Worm (Caenorhabditis elegans) whole organism, L2 larva: Measurements from ENCODE around the gene Y105C5B.11.

Experiments
- C34F6.9 ChIP-seq: fragments of 150-350 bp; optimal IDR thresholded peaks from 2 replicates; lab custom pipeline; 2014; ENCODE audit warnings: missing biosample characterization, missing genetic modification characterization
- aly-2 ChIP-seq: fragments of 150-350 bp; optimal IDR thresholded peaks from 2 replicates; lab custom pipeline; 2014; ENCODE audit warnings: missing biosample characterization, missing genetic modification characterization
- ama-1 ChIP-seq: fragments of 150-350 bp; optimal IDR thresholded peaks from 2 replicates; lab custom pipeline; 2018; ENCODE audit warnings: inconsistent platforms
- ceh-82 ChIP-seq: fragments of 150-350 bp; optimal IDR thresholded peaks from 2 replicates; lab custom pipeline; 2014; ENCODE audit warnings: missing biosample characterization, missing genetic modification characterization
- egl-27 ChIP-seq: sonication (generic microtip); optimal IDR thresholded peaks from 3 replicates; lab custom pipeline; 2017; ENCODE audit warnings: missing biosample characterization, missing genetic modification reagents, missing genetic modification characterization
- elt-1 ChIP-seq: fragments of 150-350 bp; optimal IDR thresholded peaks from 2 replicates; lab custom pipeline; 2014; ENCODE audit warnings: missing biosample characterization, missing genetic modification characterization
- elt-3 ChIP-seq: sonication (generic microtip); optimal IDR thresholded peaks from 2 replicates; lab custom pipeline; 2017; ENCODE audit warnings: missing biosample characterization, missing genetic modification characterization
- fos-1 ChIP-seq: fragments of 150-350 bp; optimal IDR thresholded peaks from 2 replicates; lab custom pipeline; 2014; ENCODE audit warnings: missing biosample characterization, missing genetic modification characterization
- lin-13 ChIP-seq: fragments of 150-350 bp; optimal IDR thresholded peaks from 2 replicates; lab custom pipeline; 2014; ENCODE audit warnings: missing biosample characterization, missing genetic modification reagents, missing genetic modification characterization
- mdl-1 ChIP-seq, 2 experiments: fragments of 150-350 bp in 1 of 2; sonication (generic microtip) in 1 of 2; optimal IDR thresholded peaks; 2 replicates each; lab custom pipeline; 2017; ENCODE audit warnings: missing biosample characterization in 2 of 2, missing genetic modification characterization in 2 of 2
- nhr-10 ChIP-seq: sonication (generic microtip); optimal IDR thresholded peaks from 2 replicates; lab custom pipeline; 2017; ENCODE audit warnings: missing biosample characterization, missing genetic modification characterization
- nhr-129 ChIP-seq: fragments of 150-350 bp; optimal IDR thresholded peaks from 2 replicates; lab custom pipeline; 2014; ENCODE audit warnings: missing biosample characterization, missing genetic modification characterization
- nhr-23 ChIP-seq: fragments of 150-350 bp; optimal IDR thresholded peaks from 2 replicates; lab custom pipeline; 2014; ENCODE audit warnings: missing biosample characterization, missing genetic modification reagents, missing genetic modification characterization
- nhr-6 ChIP-seq: fragments of 150-350 bp; optimal IDR thresholded peaks from 2 replicates; lab custom pipeline; 2014; ENCODE audit warnings: missing biosample characterization, missing genetic modification characterization

ce11 chrIV:15915061-15915460, 26.2 kb downstream of the Y105C5B.11 start:
- no peak for TF ChIP-seq elt-3
- TF ChIP-seq egl-27 (tag; lab: Kevin White, UChicago), result no peak
- TF ChIP-seq lin-13 (GFP tag; lab: Kevin White, UChicago), result no peak
- no peak for TF ChIP-seq fos-1
- TF ChIP-seq nhr-10 (tag; lab: Kevin White, UChicago), result no peak
- no peak for TF ChIP-seq nhr-6 (tag; lab: Kevin White, UChicago)
- TF ChIP-seq nhr-23 (tag; lab: Kevin White, UChicago), result no peak
- TF ChIP-seq ama-1 (lab: Kevin White, UChicago), result no peak
- TF ChIP-seq ceh-82 (tag; lab: Kevin White, UChicago), result no peak
- no peak for TF ChIP-seq elt-1 (tag; lab: Kevin White, UChicago)
- TF ChIP-seq C34F6.9 (tag; lab: Kevin White, UChicago), result no peak
- no peak for TF ChIP-seq nhr-129
- TF ChIP-seq aly-2, result no peak
- no peak for TF ChIP-seq mdl-1 (tag; optimal IDR thresholded peaks at IDR 0.05; lab: Kevin White, UChicago)
